Fruit fly (Drosophila melanogaster): ENCODE measurements around the gene alpha4GT1.

DNA sequence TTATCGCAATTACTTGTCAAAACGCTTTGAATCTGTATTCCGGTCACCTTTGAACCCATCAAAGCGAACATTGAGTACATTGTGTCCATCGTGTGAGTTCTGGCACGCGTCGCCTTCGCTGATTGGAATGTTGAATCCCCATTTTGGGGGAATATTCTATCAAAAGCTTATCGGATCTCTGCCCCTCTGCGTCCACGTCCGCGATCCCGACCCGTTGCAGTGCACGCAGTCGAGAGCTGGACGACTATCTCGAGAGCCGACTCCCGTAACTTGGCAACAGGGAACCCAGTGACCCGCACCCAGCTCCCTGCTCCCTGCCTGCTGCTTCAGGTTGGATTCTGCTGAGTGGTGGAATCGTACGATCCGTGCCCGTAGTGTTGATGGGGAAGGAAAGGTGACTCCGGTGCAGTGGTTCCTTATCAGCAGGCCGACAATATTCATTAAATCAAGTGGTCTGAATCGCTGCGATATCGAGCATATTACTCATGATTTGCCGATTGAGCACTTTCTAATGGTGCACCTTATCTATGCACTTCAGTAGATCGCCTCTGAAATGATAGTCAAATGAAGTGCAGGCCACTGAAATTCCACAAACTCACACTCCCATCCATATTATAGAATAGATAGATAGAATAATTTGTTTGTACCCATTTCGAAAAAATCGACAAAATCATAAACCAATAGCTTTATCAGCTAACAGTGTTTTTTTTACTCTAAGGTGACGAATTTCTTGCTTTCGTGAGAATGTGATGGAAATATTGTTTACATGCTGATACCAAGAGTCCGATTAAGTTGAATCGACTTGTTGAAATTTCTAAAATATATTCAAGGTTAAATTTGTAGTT is 21.9 kb upstream of the alpha4GT1 start:
- no peak for TF ChIP-seq CG8478 (optimal IDR thresholded peaks at IDR 0.05)
- TF ChIP-seq psq (optimal IDR thresholded peaks at IDR 0.05): no peak

All from whole organism.